Worm (Caenorhabditis elegans) whole organism, L2 larva: ENCODE results near the gene toca-1.

ENCODE experiments used
- F13H6.1 ChIP-seq: sonication (generic microtip); optimal IDR thresholded peaks from 2 replicates; lab custom pipeline; 2016; ENCODE audit warnings: missing genetic modification characterization, missing compliant biosample characterization
- R02D3.7 ChIP-seq: fragments of 150-350 bp; optimal IDR thresholded peaks from 2 replicates; lab custom pipeline; 2014; ENCODE audit warnings: missing biosample characterization, missing genetic modification characterization
- Y55F3AM.14 ChIP-seq: fragments of 200-800 bp; sonication (Bioruptor generic); optimal IDR thresholded peaks from 2 replicates; lab custom pipeline; 2018; ENCODE audit warnings: mild to moderate bottlenecking, missing genetic modification characterization, missing compliant biosample characterization
- alr-1 ChIP-seq: fragments of 150-350 bp; optimal IDR thresholded peaks from 2 replicates; lab custom pipeline; 2014; ENCODE audit warnings: missing biosample characterization, missing genetic modification characterization
- aly-2 ChIP-seq: fragments of 150-350 bp; optimal IDR thresholded peaks from 2 replicates; lab custom pipeline; 2014; ENCODE audit warnings: missing biosample characterization, missing genetic modification characterization
- blmp-1 ChIP-seq: sonication (generic microtip); optimal IDR thresholded peaks from 2 replicates; lab custom pipeline; 2017; ENCODE audit warnings: missing genetic modification characterization, mild to moderate bottlenecking, missing compliant biosample characterization, antibody characterized with exemption, moderate library complexity; ENCODE audit not compliant: insufficient read depth
- ceh-16 ChIP-seq: fragments of 150-350 bp; optimal IDR thresholded peaks from 2 replicates; lab custom pipeline; 2014; ENCODE audit warnings: missing biosample characterization, missing genetic modification characterization
- ceh-82 ChIP-seq: fragments of 150-350 bp; optimal IDR thresholded peaks from 2 replicates; lab custom pipeline; 2014; ENCODE audit warnings: missing biosample characterization, missing genetic modification characterization
- crh-2 ChIP-seq: sonication (generic microtip); optimal IDR thresholded peaks from 2 replicates; lab custom pipeline; 2017; ENCODE audit warnings: missing biosample characterization, missing genetic modification characterization
- dmd-4 ChIP-seq: sonication (generic microtip); optimal IDR thresholded peaks from 2 replicates; lab custom pipeline; 2017; ENCODE audit warnings: missing biosample characterization, missing genetic modification characterization
- egl-27 ChIP-seq: sonication (generic microtip); optimal IDR thresholded peaks from 3 replicates; lab custom pipeline; 2017; ENCODE audit warnings: missing biosample characterization, missing genetic modification reagents, missing genetic modification characterization
- elt-1 ChIP-seq: fragments of 150-350 bp; optimal IDR thresholded peaks from 2 replicates; lab custom pipeline; 2014; ENCODE audit warnings: missing biosample characterization, missing genetic modification characterization
- elt-3 ChIP-seq: sonication (generic microtip); optimal IDR thresholded peaks from 2 replicates; lab custom pipeline; 2017; ENCODE audit warnings: missing biosample characterization, missing genetic modification characterization
- fos-1 ChIP-seq: fragments of 150-350 bp; optimal IDR thresholded peaks from 2 replicates; lab custom pipeline; 2014; ENCODE audit warnings: missing biosample characterization, missing genetic modification characterization
- lin-11 ChIP-seq: fragments of 150-350 bp; sonication (generic microtip); optimal IDR thresholded peaks from 2 replicates; lab custom pipeline; 2014; ENCODE audit warnings: missing biosample characterization, missing genetic modification characterization, inconsistent platforms, mixed read lengths
- lin-39 ChIP-seq: fragments of 150-350 bp; optimal IDR thresholded peaks from 2 replicates; lab custom pipeline; 2014; ENCODE audit warnings: missing biosample characterization, missing genetic modification reagents, missing genetic modification characterization
- lsy-2 ChIP-seq, 2 experiments: fragments of 150-350 bp in 1 of 2; sonication (generic microtip) in 1 of 2; optimal IDR thresholded peaks; 2 replicates each; lab custom pipeline; 2014 to 2017; ENCODE audit warnings: missing biosample characterization in 2 of 2, missing genetic modification characterization in 2 of 2
- mab-5 ChIP-seq: fragments of 150-350 bp; optimal IDR thresholded peaks from 2 replicates; lab custom pipeline; 2014; ENCODE audit warnings: missing biosample characterization, missing genetic modification characterization
- mbf-1 ChIP-seq: sonication (generic microtip); optimal IDR thresholded peaks from 2 replicates; lab custom pipeline; 2017; ENCODE audit warnings: missing biosample characterization, missing genetic modification characterization
- mdl-1 ChIP-seq, 2 experiments: fragments of 150-350 bp in 1 of 2; sonication (generic microtip) in 1 of 2; optimal IDR thresholded peaks; 2 replicates each; lab custom pipeline; 2017; ENCODE audit warnings: missing biosample characterization in 2 of 2, missing genetic modification characterization in 2 of 2
- nhr-10 ChIP-seq: sonication (generic microtip); optimal IDR thresholded peaks from 2 replicates; lab custom pipeline; 2017; ENCODE audit warnings: missing biosample characterization, missing genetic modification characterization
- nhr-11 ChIP-seq: fragments of 150-350 bp; optimal IDR thresholded peaks from 2 replicates; lab custom pipeline; 2014; ENCODE audit warnings: missing biosample characterization, missing genetic modification characterization
- nhr-12 ChIP-seq: fragments of 150-350 bp; optimal IDR thresholded peaks from 2 replicates; lab custom pipeline; 2014; ENCODE audit warnings: missing biosample characterization, missing genetic modification characterization
- nhr-129 ChIP-seq: fragments of 150-350 bp; optimal IDR thresholded peaks from 2 replicates; lab custom pipeline; 2014; ENCODE audit warnings: missing biosample characterization, missing genetic modification characterization
- nhr-21 ChIP-seq: fragments of 150-350 bp; optimal IDR thresholded peaks from 2 replicates; lab custom pipeline; 2014; ENCODE audit warnings: missing biosample characterization, missing genetic modification characterization
- nhr-237 ChIP-seq: fragments of 150-350 bp; optimal IDR thresholded peaks from 2 replicates; lab custom pipeline; 2014; ENCODE audit warnings: missing biosample characterization, missing genetic modification characterization
- nhr-25 ChIP-seq: fragments of 150-350 bp; sonication (generic microtip); optimal IDR thresholded peaks from 3 replicates; lab custom pipeline; 2014; ENCODE audit warnings: missing biosample characterization, missing genetic modification characterization
- nhr-6 ChIP-seq: fragments of 150-350 bp; optimal IDR thresholded peaks from 2 replicates; lab custom pipeline; 2014; ENCODE audit warnings: missing biosample characterization, missing genetic modification characterization
- nhr-77 ChIP-seq: fragments of 150-350 bp; optimal IDR thresholded peaks from 2 replicates; lab custom pipeline; 2014; ENCODE audit warnings: missing biosample characterization, missing genetic modification characterization
- peb-1 ChIP-seq: fragments of 150-350 bp; optimal IDR thresholded peaks from 2 replicates; lab custom pipeline; 2014; ENCODE audit warnings: missing biosample characterization, missing genetic modification characterization
- sma-3 ChIP-seq: sonication (generic microtip); optimal IDR thresholded peaks from 2 replicates; lab custom pipeline; 2016; ENCODE audit warnings: missing genetic modification reagents, missing genetic modification characterization, missing compliant biosample characterization
- sma-9 ChIP-seq, 2 experiments: fragments of 150-350 bp in 1 of 2; sonication (generic microtip) in 1 of 2; optimal IDR thresholded peaks; 2 replicates each; lab custom pipeline; 2014 to 2016; ENCODE audit warnings: missing genetic modification characterization in 2 of 2, mild to moderate bottlenecking in 1 of 2, missing biosample characterization in 1 of 2, missing compliant biosample characterization in 1 of 2, missing genetic modification reagents in 1 of 2, moderate library complexity in 1 of 2
- unc-55 ChIP-seq: fragments of 150-350 bp; sonication (generic microtip); optimal IDR thresholded peaks from 3 replicates; lab custom pipeline; 2014; ENCODE audit warnings: missing biosample characterization, missing genetic modification reagents, missing genetic modification characterization
- unc-62 ChIP-seq: fragments of 150-350 bp; optimal IDR thresholded peaks from 2 replicates; lab custom pipeline; 2014; ENCODE audit warnings: missing biosample characterization, missing genetic modification reagents, missing genetic modification characterization
- ztf-1 ChIP-seq: fragments of 200-800 bp; sonication (Bioruptor generic); conservative IDR thresholded peaks from 2 replicates; pipeline ENCODE4 v1.3.6; 2022; ENCODE audit warnings: missing genetic modification characterization, missing compliant biosample characterization
- ztf-4 ChIP-seq: fragments of 150-350 bp; optimal IDR thresholded peaks from 2 replicates; lab custom pipeline; 2014; ENCODE audit warnings: missing biosample characterization, missing genetic modification characterization

Gene toca-1

DNA sequence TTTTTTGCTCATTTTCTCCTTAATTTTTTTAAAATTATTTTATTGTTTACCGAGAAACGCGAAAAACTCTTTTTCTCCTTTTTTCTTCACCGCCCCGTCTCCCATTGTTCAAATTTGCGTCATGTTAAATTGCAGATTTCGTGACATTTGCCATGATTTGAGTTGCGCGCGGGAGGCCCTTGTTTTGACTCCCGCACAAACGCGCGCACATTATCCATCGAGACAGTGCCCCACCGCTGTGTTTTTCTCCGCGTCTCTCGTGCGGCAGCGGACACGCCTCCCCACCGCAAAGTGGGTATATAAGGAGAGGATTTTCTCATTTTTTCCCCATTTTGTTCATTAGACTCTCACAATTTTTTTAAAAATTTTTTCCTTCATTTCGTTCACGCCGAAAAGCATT, 45.3 kb downstream of the toca-1 start:
- TF ChIP-seq blmp-1 (tag; lab: Kevin White, UChicago) (no peak), lin-39 (tag; lab: Kevin White, UChicago) (no peak), nhr-6 (tag; lab: Kevin White, UChicago) (no peak), sma-9 (GFP tag; optimal IDR thresholded peaks at IDR 0.05; lab: Kevin White, UChicago) (no peak), sma-9 (tag; optimal IDR thresholded peaks at IDR 0.05; lab: Kevin White, UChicago) (no peak), egl-27 (no peak), nhr-129 (no peak), alr-1 (tag; lab: Kevin White, UChicago) (no peak), mab-5 (tag; lab: Kevin White, UChicago) (no peak), unc-55 (GFP tag; lab: Kevin White, UChicago) (no peak), nhr-77 (tag; lab: Kevin White, UChicago) (no peak), elt-3 (tag; lab: Kevin White, UChicago) (no peak), nhr-10 (tag; lab: Kevin White, UChicago) (no peak), unc-62 (no peak), lsy-2 (tag; optimal IDR thresholded peaks at IDR 0.05; lab: Kevin White, UChicago) (no peak), nhr-12 (tag; lab: Kevin White, UChicago) (no peak), F13H6.1 (no peak), mbf-1 (tag; lab: Kevin White, UChicago) (no peak), nhr-25 (tag; lab: Kevin White, UChicago) (no peak), ceh-16 (tag; lab: Kevin White, UChicago) (no peak)

DNA sequence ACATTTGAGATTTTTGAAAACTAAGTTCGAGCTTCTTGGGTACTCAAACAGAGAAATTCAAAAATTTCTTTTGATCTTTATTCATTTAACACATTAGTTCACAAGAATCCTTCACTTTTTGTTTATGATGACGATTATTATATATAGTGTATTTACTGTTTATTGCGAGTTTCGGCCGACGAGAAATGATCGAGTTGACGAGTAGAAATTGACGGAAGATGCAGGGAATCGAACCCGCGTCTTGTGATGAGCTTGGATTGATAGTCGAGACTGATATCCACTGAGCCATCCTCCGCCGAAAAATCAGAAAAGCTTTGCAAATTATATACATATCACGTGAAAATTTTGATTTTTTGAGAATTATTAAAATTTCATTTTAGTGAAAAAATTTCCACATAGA, 47.5 kb downstream of the toca-1 start:
- TF ChIP-seq nhr-21 (tag; lab: Kevin White, UChicago) (no peak), nhr-77 (tag; lab: Kevin White, UChicago) (no peak), peb-1 (tag; lab: Kevin White, UChicago) (no peak), unc-62 (no peak), mdl-1 (tag; optimal IDR thresholded peaks at IDR 0.05; lab: Kevin White, UChicago) (no peak), Y55F3AM.14 (GFP tag; lab: Kevin White, UChicago) (no peak), ceh-82 (tag; lab: Kevin White, UChicago) (no peak), sma-9 (GFP tag; optimal IDR thresholded peaks at IDR 0.05; lab: Kevin White, UChicago) (no peak), sma-9 (tag; optimal IDR thresholded peaks at IDR 0.05; lab: Kevin White, UChicago) (no peak), R02D3.7 (tag; lab: Kevin White, UChicago) (no peak), elt-1 (no peak), ceh-16 (tag; lab: Kevin White, UChicago) (no peak), ztf-1 (GFP tag; lab: Robert Waterston, UW) (no peak), elt-3 (tag; lab: Kevin White, UChicago) (no peak), nhr-25 (tag; lab: Kevin White, UChicago) (no peak), nhr-6 (tag; lab: Kevin White, UChicago) (no peak), blmp-1 (tag; lab: Kevin White, UChicago) (no peak), sma-3 (GFP tag; lab: Kevin White, UChicago) (no peak), crh-2 (tag; lab: Kevin White, UChicago) (no peak), alr-1 (tag; lab: Kevin White, UChicago) (no peak)

DNA sequence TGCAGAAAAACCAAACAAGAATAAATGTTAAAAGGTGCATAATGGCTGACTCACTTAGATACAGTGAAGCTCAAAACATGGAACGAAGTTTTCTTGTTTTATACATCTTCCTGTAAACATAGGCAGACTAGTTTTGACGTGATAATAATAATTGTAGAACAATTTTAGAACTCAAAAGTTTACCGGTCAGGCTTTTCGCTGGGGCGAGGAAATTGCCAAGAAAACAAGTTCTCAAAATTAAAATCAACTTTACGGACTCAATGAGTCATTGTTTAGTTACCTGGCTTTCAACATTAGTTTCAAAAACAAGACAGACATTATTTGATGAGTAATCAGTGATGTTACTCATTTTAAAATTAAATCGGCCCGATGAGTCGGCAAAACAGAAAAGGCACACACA, 48.4 kb downstream of the toca-1 start, which contains the start of gene D1005.5:
Gene D1005.5 (minus strand): TSS at position 101 of the 400 bp plus-strand sequence.
- TF ChIP-seq lin-39 (tag; lab: Kevin White, UChicago), result no peak
- no peak for TF ChIP-seq elt-1
- no peak for TF ChIP-seq nhr-6 (tag; lab: Kevin White, UChicago)
- TF ChIP-seq aly-2 (tag; lab: Kevin White, UChicago), result no peak
- no peak for TF ChIP-seq ztf-4
- TF ChIP-seq lin-11 (tag; lab: Kevin White, UChicago), result no peak
- no peak for TF ChIP-seq ztf-1 (GFP tag; lab: Robert Waterston, UW)
- no peak for TF ChIP-seq peb-1 (tag; lab: Kevin White, UChicago)
- no peak for TF ChIP-seq sma-9 (GFP tag; optimal IDR thresholded peaks at IDR 0.05; lab: Kevin White, UChicago)
- no peak for TF ChIP-seq sma-9 (tag; optimal IDR thresholded peaks at IDR 0.05; lab: Kevin White, UChicago)
- no peak for TF ChIP-seq nhr-25 (tag; lab: Kevin White, UChicago)
- no peak for TF ChIP-seq nhr-237
- no peak for TF ChIP-seq mab-5 (tag; lab: Kevin White, UChicago)
- TF ChIP-seq elt-3 (tag; lab: Kevin White, UChicago), result no peak
- no peak for TF ChIP-seq nhr-11 (tag; lab: Kevin White, UChicago)
- TF ChIP-seq dmd-4 (tag; lab: Kevin White, UChicago), result no peak
- no peak for TF ChIP-seq F13H6.1
- TF ChIP-seq mdl-1 (tag; optimal IDR thresholded peaks at IDR 0.05; lab: Kevin White, UChicago), result no peak
- TF ChIP-seq unc-62, result no peak
- no peak for TF ChIP-seq alr-1 (tag; lab: Kevin White, UChicago)
- TF ChIP-seq fos-1 (tag; lab: Kevin White, UChicago), result no peak
